Fruit fly (Drosophila melanogaster) whole organism, prepupa: ENCODE data around the gene CG11700.
A peak's percentile ranks its signal among the peaks of the same experiment; 100 is the strongest.

Experiments used
- CG16779 ChIP-seq: fragments of 200-800 bp; sonication (Bioruptor generic); optimal IDR thresholded peaks from 3 replicates; lab custom pipeline; 2017; ENCODE audit warnings: missing biosample characterization, mild to moderate bottlenecking, missing genetic modification characterization
- CG3032 ChIP-seq: fragments of 200-800 bp; optimal IDR thresholded peaks from 2 replicates; lab custom pipeline; 2019; ENCODE audit warnings: missing biosample characterization, mild to moderate bottlenecking, missing genetic modification characterization, moderate library complexity
- CG31627 ChIP-seq: fragments of 200-800 bp; sonication (Bioruptor generic); optimal IDR thresholded peaks from 3 replicates; lab custom pipeline; 2016; ENCODE audit warnings: missing biosample characterization, missing genetic modification characterization
- CG3919 ChIP-seq: fragments of 200-800 bp; sonication (Bioruptor generic); optimal IDR thresholded peaks from 3 replicates; lab custom pipeline; 2016; ENCODE audit warnings: missing biosample characterization, missing genetic modification characterization
- CG6792 ChIP-seq: fragments of 200-800 bp; sonication (Bioruptor generic); optimal IDR thresholded peaks from 3 replicates; lab custom pipeline; 2016; ENCODE audit warnings: missing biosample characterization, missing genetic modification characterization
- Hr39 ChIP-seq: fragments of 200-800 bp; sonication (Bioruptor generic); optimal IDR thresholded peaks from 2 replicates; lab custom pipeline; 2016; ENCODE audit warnings: missing biosample characterization, missing genetic modification characterization
- Sox15 ChIP-seq: fragments of 200-800 bp; sonication (Bioruptor generic); optimal IDR thresholded peaks from 3 replicates; lab custom pipeline; 2016; ENCODE audit warnings: missing biosample characterization, missing genetic modification characterization
- topi ChIP-seq: fragments of 200-800 bp; sonication (Bioruptor generic); optimal IDR thresholded peaks from 3 replicates; lab custom pipeline; 2016; ENCODE audit warnings: missing biosample characterization, missing genetic modification characterization

dm6 chrX:6265456-6265877 lies 17.9 kb downstream of the CG11700 start:
- peak; percentile 93 for TF ChIP-seq CG3919
- peak; percentile 89 for TF ChIP-seq CG31627 (GFP tag; lab: Kevin White, UChicago)
- TF ChIP-seq CG6792, result peak; percentile 93
- TF ChIP-seq CG16779 (tag; lab: Kevin White, UChicago), result peak; percentile 89
- peak; percentile 92 for TF ChIP-seq Sox15 (GFP tag; lab: Kevin White, UChicago)
- TF ChIP-seq Hr39 (GFP tag; lab: Kevin White, UChicago), result peak; percentile 91
- TF ChIP-seq topi (GFP tag; lab: Kevin White, UChicago), result peak; percentile 92
- peak; percentile 80 for TF ChIP-seq CG3032 (tag; lab: Kevin White, UChicago)
